Worm (Caenorhabditis elegans) whole organism, L1 larva: ENCODE results near the gene C18H9.5.

ENCODE experiments used
- C04F5.9 ChIP-seq: sonication (generic microtip); optimal IDR thresholded peaks from 2 replicates; lab custom pipeline; 2016; ENCODE audit warnings: missing genetic modification characterization, missing compliant biosample characterization
- C16A3.4 ChIP-seq: fragments of 150-350 bp; optimal IDR thresholded peaks from 2 replicates; lab custom pipeline; 2014; ENCODE audit warnings: missing biosample characterization, missing genetic modification characterization
- alr-1 ChIP-seq: fragments of 200-800 bp; sonication (Bioruptor generic); optimal IDR thresholded peaks from 2 replicates; lab custom pipeline; 2018; ENCODE audit warnings: borderline replicate concordance, mild to moderate bottlenecking, missing genetic modification characterization, missing compliant biosample characterization
- aly-2 ChIP-seq: fragments of 150-350 bp; optimal IDR thresholded peaks from 2 replicates; lab custom pipeline; 2014; ENCODE audit warnings: missing biosample characterization, missing genetic modification characterization
- blmp-1 ChIP-seq: fragments of 150-350 bp; optimal IDR thresholded peaks from 2 replicates; lab custom pipeline; 2014; ENCODE audit warnings: missing biosample characterization, missing genetic modification characterization
- ceh-63 ChIP-seq: fragments of 200-800 bp; sonication (Bioruptor generic); optimal IDR thresholded peaks from 2 replicates; lab custom pipeline; 2018; ENCODE audit warnings: mild to moderate bottlenecking, missing genetic modification characterization, missing compliant biosample characterization
- ceh-8 ChIP-seq: fragments of 200-800 bp; sonication (Bioruptor generic); optimal IDR thresholded peaks from 2 replicates; lab custom pipeline; 2018; ENCODE audit warnings: mild to moderate bottlenecking, missing genetic modification characterization, moderate library complexity, missing compliant biosample characterization
- ceh-82 ChIP-seq, 3 experiments: fragments of 150-350 bp in 1 of 3; sonication (generic microtip) in 2 of 3; optimal IDR thresholded peaks; 2 replicates each; lab custom pipeline; 2014 to 2017; ENCODE audit warnings: missing biosample characterization in 3 of 3, missing genetic modification characterization in 3 of 3
- ceh-88 ChIP-seq: fragments of 200-800 bp; sonication (Bioruptor generic); IDR thresholded peaks from 2 replicates; pipeline ENCODE4 v1.3.6; 2022; ENCODE audit warnings: missing genetic modification characterization, missing compliant biosample characterization
- ceh-90 ChIP-seq: sonication (generic microtip); optimal IDR thresholded peaks from 2 replicates; lab custom pipeline; 2016; ENCODE audit warnings: missing genetic modification characterization, missing compliant biosample characterization
- ces-1 ChIP-seq: fragments of 150-350 bp; optimal IDR thresholded peaks from 2 replicates; lab custom pipeline; 2014; ENCODE audit warnings: missing biosample characterization, missing genetic modification reagents, missing genetic modification characterization
- dsc-1 ChIP-seq: sonication (generic microtip); optimal IDR thresholded peaks from 2 replicates; lab custom pipeline; 2016; ENCODE audit warnings: mild to moderate bottlenecking, missing genetic modification characterization, missing compliant biosample characterization
- efl-1 ChIP-seq, 4 experiments: fragments of 150-350 bp; optimal IDR thresholded peaks in 3 of 4; peaks in 1 of 4; 1 replicate in 1 of 4; 2 replicates in 3 of 4; lab custom pipeline; 2014; ENCODE audit warnings: missing biosample characterization in 2 of 4, missing genetic modification characterization in 2 of 4, missing genetic modification reagents in 2 of 4
- egl-13 ChIP-seq: sonication (generic microtip); optimal IDR thresholded peaks from 2 replicates; lab custom pipeline; 2016; ENCODE audit warnings: missing genotype, missing genetic modification reagents, missing genetic modification characterization, missing compliant biosample characterization
- elt-3 ChIP-seq, 6 experiments: fragments of 150-350 bp in 1 of 6; sonication (generic microtip); optimal IDR thresholded peaks; 2 replicates each; lab custom pipeline; 2017 to 2018; ENCODE audit warnings: missing biosample characterization in 6 of 6, missing genetic modification characterization in 6 of 6, inconsistent platforms in 1 of 6
- fkh-10 ChIP-seq: sonication (generic microtip); optimal IDR thresholded peaks from 2 replicates; lab custom pipeline; 2017; ENCODE audit warnings: missing biosample characterization, missing genetic modification reagents, missing genetic modification characterization
- fkh-8 ChIP-seq: sonication (generic microtip); optimal IDR thresholded peaks from 2 replicates; lab custom pipeline; 2016; ENCODE audit warnings: mild to moderate bottlenecking, missing genetic modification characterization, missing compliant biosample characterization
- hlh-4 ChIP-seq: sonication (generic microtip); optimal IDR thresholded peaks from 2 replicates; lab custom pipeline; 2016; ENCODE audit warnings: mild to moderate bottlenecking, missing genetic modification characterization, missing compliant biosample characterization
- isw-1 ChIP-seq: fragments of 200-800 bp; sonication (Bioruptor generic); IDR thresholded peaks from 2 replicates; pipeline ENCODE4 v1.3.6; 2022; ENCODE audit warnings: missing genetic modification characterization, missing compliant biosample characterization
- jun-1 ChIP-seq: fragments of 150-350 bp; optimal IDR thresholded peaks from 2 replicates; lab custom pipeline; 2014; ENCODE audit warnings: missing biosample characterization, missing genetic modification reagents, missing genetic modification characterization
- lin-13 ChIP-seq: fragments of 150-350 bp; optimal IDR thresholded peaks from 2 replicates; lab custom pipeline; 2014; ENCODE audit warnings: missing biosample characterization, missing genetic modification reagents, missing genetic modification characterization
- lin-14 ChIP-seq: fragments of 200-800 bp; sonication (Bioruptor generic); optimal IDR thresholded peaks from 2 replicates; lab custom pipeline; 2018; ENCODE audit warnings: mild to moderate bottlenecking, missing genetic modification characterization, moderate library complexity, missing compliant biosample characterization
- lin-35 ChIP-seq, 2 experiments: fragments of 150-350 bp; optimal IDR thresholded peaks; 2 replicates each; lab custom pipeline; 2014; ENCODE audit warnings: missing biosample characterization in 2 of 2, missing genetic modification characterization in 2 of 2, missing genetic modification reagents in 2 of 2
- mep-1 ChIP-seq: fragments of 150-350 bp; optimal IDR thresholded peaks from 2 replicates; lab custom pipeline; 2014; ENCODE audit warnings: missing biosample characterization, missing genetic modification characterization
- nhr-12 ChIP-seq: sonication (generic microtip); optimal IDR thresholded peaks from 2 replicates; lab custom pipeline; 2017; ENCODE audit warnings: missing biosample characterization, missing genetic modification characterization
- nhr-47 ChIP-seq: sonication (generic microtip); optimal IDR thresholded peaks from 2 replicates; lab custom pipeline; 2016; ENCODE audit warnings: mild to moderate bottlenecking, missing genetic modification characterization, moderate library complexity, missing compliant biosample characterization
- nhr-71 ChIP-seq: sonication (generic microtip); optimal IDR thresholded peaks from 2 replicates; lab custom pipeline; 2016; ENCODE audit warnings: mild to moderate bottlenecking, missing genetic modification characterization, moderate library complexity, missing compliant biosample characterization
- nhr-85 ChIP-seq: sonication (generic microtip); peaks from one replicate; lab custom pipeline; 2016; ENCODE audit warnings: missing genetic modification characterization, inconsistent platforms, missing compliant biosample characterization
- nhr-90 ChIP-seq: sonication (generic microtip); optimal IDR thresholded peaks from 2 replicates; lab custom pipeline; 2016; ENCODE audit warnings: mild to moderate bottlenecking, missing genetic modification characterization, missing compliant biosample characterization; ENCODE audit not compliant: poor library complexity
- rnt-1 ChIP-seq: sonication (generic microtip); optimal IDR thresholded peaks from 2 replicates; lab custom pipeline; 2016; ENCODE audit warnings: mild to moderate bottlenecking, missing genetic modification characterization, moderate library complexity, missing compliant biosample characterization
- snpc-4 ChIP-seq: fragments of 150-350 bp; optimal IDR thresholded peaks from 2 replicates; lab custom pipeline; 2014; ENCODE audit warnings: missing biosample characterization, missing genetic modification characterization
- snu-23 ChIP-seq: sonication (generic microtip); optimal IDR thresholded peaks from 2 replicates; lab custom pipeline; 2016; ENCODE audit warnings: missing genetic modification characterization, missing compliant biosample characterization
- sox-4 ChIP-seq: sonication (generic microtip); optimal IDR thresholded peaks from 2 replicates; lab custom pipeline; 2016; ENCODE audit warnings: missing genetic modification characterization, missing compliant biosample characterization
- sup-37 ChIP-seq: fragments of 200-800 bp; sonication (Bioruptor generic); optimal IDR thresholded peaks from 2 replicates; lab custom pipeline; 2018; ENCODE audit warnings: mild to moderate bottlenecking, missing genetic modification characterization, missing compliant biosample characterization
- swsn-7 ChIP-seq: sonication (generic microtip); optimal IDR thresholded peaks from 2 replicates; lab custom pipeline; 2016; ENCODE audit warnings: missing genetic modification characterization, missing compliant biosample characterization
- tbx-2 ChIP-seq: sonication (generic microtip); optimal IDR thresholded peaks from 2 replicates; lab custom pipeline; 2016; ENCODE audit warnings: missing genetic modification characterization, missing compliant biosample characterization
- tlp-1 ChIP-seq: fragments of 150-350 bp; optimal IDR thresholded peaks from 2 replicates; lab custom pipeline; 2014; ENCODE audit warnings: missing biosample characterization, missing genetic modification characterization
- unc-30 ChIP-seq: sonication (generic microtip); optimal IDR thresholded peaks from 2 replicates; lab custom pipeline; 2017; ENCODE audit warnings: missing biosample characterization, missing genetic modification characterization
- vab-15 ChIP-seq: sonication (generic microtip); optimal IDR thresholded peaks from 2 replicates; lab custom pipeline; 2017; ENCODE audit warnings: missing genotype, mild to moderate bottlenecking, missing genetic modification characterization, missing compliant biosample characterization
- zag-1 ChIP-seq: fragments of 150-350 bp; optimal IDR thresholded peaks from 2 replicates; lab custom pipeline; 2014; ENCODE audit warnings: missing biosample characterization, missing genetic modification characterization
- ztf-11 ChIP-seq, 2 experiments: sonication (generic microtip); optimal IDR thresholded peaks; 2 replicates each; lab custom pipeline; 2016 to 2017; ENCODE audit warnings: missing genetic modification characterization in 2 of 2, missing biosample characterization in 1 of 2, missing compliant biosample characterization in 1 of 2

The C18H9.5 gene

ce11 chrII:6712177-6712981 is 17.0 kb upstream of the C18H9.5 start, which contains the start of the genes dpy-10 and T14B4.19:
dpy-10 (minus strand) TSS chrII:6712227.
T14B4.19 (minus strand) TSS chrII:6712931.
- TF ChIP-seq nhr-85 (peak; percentile 64), ceh-8 (no peak), lin-14 (peak; percentile 42), blmp-1 (tag; lab: Kevin White, UChicago) (peak; percentile 99), elt-3 (tag; optimal IDR thresholded peaks at IDR 0.05; lab: Kevin White, UChicago) (peak in 2 of 6 experiments; percentile 87 to 98), efl-1 (optimal IDR thresholded peaks at IDR 0.05; lab: Kevin White, UChicago) (no peak), efl-1 (GFP tag; optimal IDR thresholded peaks at IDR 0.05 in 1 of 2; lab: Kevin White, UChicago) (no peak)
- TF ChIP-seq, all 84 proteins: peak for 4

- no peak for TF ChIP-seq ces-1
- no peak for TF ChIP-seq alr-1 (tag; lab: Kevin White, UChicago)
- TF ChIP-seq nhr-47 (tag; lab: Kevin White, UChicago), result no peak
- TF ChIP-seq dsc-1 (tag; lab: Kevin White, UChicago), result no peak
- no peak for TF ChIP-seq efl-1 (optimal IDR thresholded peaks at IDR 0.05; lab: Kevin White, UChicago)
- TF ChIP-seq efl-1 (GFP tag; optimal IDR thresholded peaks at IDR 0.05 in 1 of 2; lab: Kevin White, UChicago), result peak in 1 of 2 experiments; percentile 14
- no peak for TF ChIP-seq fkh-10
Measured at ce11 chrII:6710596-6710995, 15.2 kb upstream of the C18H9.5 start.

- TF ChIP-seq nhr-71 (tag; lab: Kevin White, UChicago) (no peak), nhr-12 (no peak), C04F5.9 (tag; lab: Kevin White, UChicago) (no peak), alr-1 (tag; lab: Kevin White, UChicago) (no peak), egl-13 (tag; lab: Kevin White, UChicago) (no peak), lin-14 (peak; percentile 49), blmp-1 (tag; lab: Kevin White, UChicago) (peak; percentile 29), sup-37 (no peak), nhr-90 (tag; lab: Kevin White, UChicago) (no peak), rnt-1 (tag; lab: Kevin White, UChicago) (no peak), nhr-47 (tag; lab: Kevin White, UChicago) (no peak), swsn-7 (tag; lab: Kevin White, UChicago) (no peak), vab-15 (tag; lab: Kevin White, UChicago) (no peak), mep-1 (tag; lab: Kevin White, UChicago) (no peak), ceh-88 (no peak), hlh-4 (tag; lab: Kevin White, UChicago) (no peak), lin-35 (GFP tag; optimal IDR thresholded peaks at IDR 0.05; lab: Kevin White, UChicago) (no peak), zag-1 (tag; lab: Kevin White, UChicago) (no peak), C16A3.4 (tag; lab: Kevin White, UChicago) (no peak), ceh-90 (no peak), fkh-8 (no peak), ztf-11 (tag; optimal IDR thresholded peaks at IDR 0.05; lab: Kevin White, UChicago) (no peak), fkh-10 (peak; percentile 67)
- TF ChIP-seq, all 84 proteins: peak for 3
Measured at ce11 chrII:6709680-6710079, 14.3 kb upstream of the C18H9.5 start.

- TF ChIP-seq snu-23 (GFP tag; lab: Kevin White, UChicago), result peak; percentile 58
- TF ChIP-seq unc-30, result no peak
- peak; percentile 23 for TF ChIP-seq C16A3.4 (tag; lab: Kevin White, UChicago)
- TF ChIP-seq fkh-8, result no peak
- TF ChIP-seq mep-1 (tag; lab: Kevin White, UChicago), result peak; percentile 40
- no peak for TF ChIP-seq sup-37
- peak; percentile 14 for TF ChIP-seq dsc-1 (tag; lab: Kevin White, UChicago)
- peak in 2 of 3 experiments; percentile 33 to 57 for TF ChIP-seq ceh-82 (tag; optimal IDR thresholded peaks at IDR 0.05; lab: Kevin White, UChicago)
- TF ChIP-seq nhr-47 (tag; lab: Kevin White, UChicago), result peak; percentile 29
- peak; percentile 40 for TF ChIP-seq swsn-7 (tag; lab: Kevin White, UChicago)
- no peak for TF ChIP-seq C04F5.9 (tag; lab: Kevin White, UChicago)
- peak; percentile 90 for TF ChIP-seq lin-14
- TF ChIP-seq nhr-71 (tag; lab: Kevin White, UChicago), result peak; percentile 62
- no peak for TF ChIP-seq lin-13 (GFP tag; lab: Kevin White, UChicago)
- TF ChIP-seq aly-2, result no peak
- no peak for TF ChIP-seq jun-1 (tag; lab: Kevin White, UChicago)
- no peak for TF ChIP-seq snpc-4 (tag; lab: Kevin White, UChicago)
- peak; percentile 14 to 28 for TF ChIP-seq efl-1 (optimal IDR thresholded peaks at IDR 0.05; lab: Kevin White, UChicago)
- TF ChIP-seq efl-1 (GFP tag; optimal IDR thresholded peaks at IDR 0.05 in 1 of 2; lab: Kevin White, UChicago), result peak in 1 of 2 experiments; percentile 18
- TF ChIP-seq tlp-1 (tag; lab: Kevin White, UChicago), result no peak
- no peak for TF ChIP-seq hlh-4 (tag; lab: Kevin White, UChicago)
- no peak for TF ChIP-seq ceh-63 (GFP tag; lab: Kevin White, UChicago)
- no peak for TF ChIP-seq ceh-8
- 0 out of 2 replicates have a peak, but pooled peaks have one; percentile 19 for TF ChIP-seq isw-1 (GFP tag; lab: Robert Waterston, UW)
- no peak for TF ChIP-seq sox-4 (tag; lab: Kevin White, UChicago)
- peak; percentile 13 for TF ChIP-seq tbx-2 (tag; lab: Kevin White, UChicago)
- TF ChIP-seq fkh-10, result peak; percentile 8
- TF ChIP-seq lin-35 (GFP tag; optimal IDR thresholded peaks at IDR 0.05; lab: Kevin White, UChicago), result peak in 1 of 2 experiments; percentile 18
Measured at ce11 chrII:6708980-6709379, 13.6 kb upstream of the C18H9.5 start.
